Fruit fly (Drosophila melanogaster): ENCODE data around the gene Taf10b.

Gene Taf10b

dm6 chr2L:2755323-2755695 lies 12.3 kb downstream of the Taf10b start:
- TF ChIP-seq Dif (GFP tag; optimal IDR thresholded peaks at IDR 0.05; ENCODE audit: partially characterized antibody) (peak; percentile 97), jim (GFP tag; optimal IDR thresholded peaks at IDR 0.05) (peak; percentile 23), h (GFP tag; optimal IDR thresholded peaks at IDR 0.05) (peak; percentile 49), sage (GFP tag; optimal IDR thresholded peaks at IDR 0.05) (peak; percentile 71), rgr (GFP tag; optimal IDR thresholded peaks at IDR 0.05) (no peak), Hr83 (GFP tag; optimal IDR thresholded peaks at IDR 0.05; ENCODE audit: poor library complexity, severe bottlenecking) (peak; percentile 42), dl (GFP tag; optimal IDR thresholded peaks at IDR 0.05; ENCODE audit: insufficient read depth in 1 of 2, partially characterized antibody in 2 of 2) (peak; percentile 97), psq (GFP tag; optimal IDR thresholded peaks at IDR 0.05) (no peak)

DNA sequence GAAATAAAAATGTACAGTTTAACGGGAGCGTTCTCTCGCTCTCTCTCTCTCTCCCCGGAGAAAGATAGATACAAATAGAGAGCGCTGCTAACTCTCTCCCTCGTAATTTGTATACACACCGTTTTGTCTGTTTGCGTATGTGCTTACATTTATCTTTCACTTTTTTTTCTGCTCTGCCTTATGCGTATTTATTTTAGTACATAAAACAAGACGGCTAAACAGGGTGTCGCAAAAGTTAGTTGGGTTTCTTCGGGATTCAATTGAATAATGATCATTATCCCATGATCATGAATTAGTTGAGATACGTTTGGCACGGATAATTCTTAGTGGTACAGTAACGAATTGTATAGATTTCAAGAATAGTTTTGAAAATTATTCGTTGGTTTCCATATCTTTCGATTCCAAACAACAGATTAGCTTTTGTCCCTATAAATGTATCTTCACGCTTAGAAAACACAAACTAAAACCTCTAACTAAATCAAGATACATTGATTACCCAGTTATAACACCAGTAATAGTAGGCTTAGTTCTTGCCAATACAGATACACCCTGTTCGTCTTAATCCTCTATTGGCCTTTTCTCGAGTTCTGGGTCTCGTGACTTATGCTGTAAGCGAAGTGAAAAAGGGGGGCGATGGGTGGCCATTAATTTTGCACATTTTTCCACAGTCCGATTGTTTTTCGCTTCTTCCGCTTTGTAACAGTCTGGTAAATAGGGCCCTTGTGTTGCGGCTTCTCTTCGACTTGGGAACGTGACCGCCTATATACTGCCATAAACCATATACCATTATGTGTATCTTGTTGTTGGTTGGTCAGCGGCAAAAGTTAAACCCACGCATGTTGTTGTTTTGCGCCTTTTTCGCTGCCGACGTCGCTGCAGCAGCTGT lies 13.0 kb downstream of the Taf10b start:
- TF ChIP-seq Jra (GFP tag; optimal IDR thresholded peaks at IDR 0.05), result peak; percentile 6
- peak; percentile 53 for TF ChIP-seq rgr (GFP tag; optimal IDR thresholded peaks at IDR 0.05)
- peak; percentile 57 for TF ChIP-seq h (GFP tag; optimal IDR thresholded peaks at IDR 0.05)
- TF ChIP-seq fru (GFP tag; optimal IDR thresholded peaks at IDR 0.05), result peak; percentile 81
- peak; percentile 17 for TF ChIP-seq woc (GFP tag; optimal IDR thresholded peaks at IDR 0.05)
- peak; percentile 58 for TF ChIP-seq ey (GFP tag; optimal IDR thresholded peaks at IDR 0.05)
- TF ChIP-seq Dif (GFP tag; optimal IDR thresholded peaks at IDR 0.05; ENCODE audit: partially characterized antibody), result peak; percentile 89
- no peak for TF ChIP-seq CG32264 (GFP tag; optimal IDR thresholded peaks at IDR 0.05)
- TF ChIP-seq Hnf4 (GFP tag; optimal IDR thresholded peaks at IDR 0.05), result peak; percentile 31
- no peak for TF ChIP-seq Vsx2 (GFP tag; optimal IDR thresholded peaks at IDR 0.05; ENCODE audit: partially characterized antibody)
- TF ChIP-seq CrebA (GFP tag; optimal IDR thresholded peaks at IDR 0.05; ENCODE audit: borderline replicate concordance), result no peak
- TF ChIP-seq psq (GFP tag; optimal IDR thresholded peaks at IDR 0.05), result peak; percentile 53
- TF ChIP-seq dsf (GFP tag; optimal IDR thresholded peaks at IDR 0.05; ENCODE audit: borderline replicate concordance), result peak; percentile 38
- peak; percentile 21 for TF ChIP-seq sage (GFP tag; optimal IDR thresholded peaks at IDR 0.05)
- no peak for TF ChIP-seq tai (GFP tag; optimal IDR thresholded peaks at IDR 0.05)
- peak; percentile 70 to 82 for TF ChIP-seq dl (GFP tag; optimal IDR thresholded peaks at IDR 0.05; ENCODE audit: insufficient read depth in 1 of 2, partially characterized antibody in 2 of 2)
- peak; percentile 63 for TF ChIP-seq sv (GFP tag; optimal IDR thresholded peaks at IDR 0.05)
- TF ChIP-seq dmrt93B (GFP tag; optimal IDR thresholded peaks at IDR 0.05), result peak; percentile 51
- peak; percentile 54 for TF ChIP-seq CG9705 (GFP tag; optimal IDR thresholded peaks at IDR 0.05)
- TF ChIP-seq br (GFP tag; optimal IDR thresholded peaks at IDR 0.05), result peak; percentile 61
- no peak for TF ChIP-seq usp (GFP tag; optimal IDR thresholded peaks at IDR 0.05)
- peak; percentile 78 for TF ChIP-seq HLH106 (tag; optimal IDR thresholded peaks at IDR 0.05)
- TF ChIP-seq Hr83 (GFP tag; optimal IDR thresholded peaks at IDR 0.05; ENCODE audit: poor library complexity, severe bottlenecking), result peak; percentile 87
- peak; percentile 34 for TF ChIP-seq Mio (GFP tag; optimal IDR thresholded peaks at IDR 0.05)
- no peak for TF ChIP-seq lola (GFP tag; optimal IDR thresholded peaks at IDR 0.05)
- TF ChIP-seq Sp1 (GFP tag; optimal IDR thresholded peaks at IDR 0.05), result peak; percentile 82
- TF ChIP-seq OdsH (GFP tag; optimal IDR thresholded peaks at IDR 0.05), result peak; percentile 63
- TF ChIP-seq foxo (GFP tag; optimal IDR thresholded peaks at IDR 0.05), result peak in 1 of 2 experiments; percentile 79

- TF ChIP-seq dl (GFP tag; optimal IDR thresholded peaks at IDR 0.05; ENCODE audit: insufficient read depth in 1 of 2, partially characterized antibody in 2 of 2) (peak in 1 of 2 experiments; percentile 15), GATAd (GFP tag; optimal IDR thresholded peaks at IDR 0.05) (no peak), Rel (GFP tag; optimal IDR thresholded peaks at IDR 0.05) (no peak), Rel (tag; optimal IDR thresholded peaks at IDR 0.05) (peak; percentile 42), dsf (GFP tag; optimal IDR thresholded peaks at IDR 0.05; ENCODE audit: borderline replicate concordance) (no peak), CG32264 (GFP tag; optimal IDR thresholded peaks at IDR 0.05) (no peak)
Measured at dm6 chr2L:2753789-2754436, 13.7 kb downstream of the Taf10b start.
